Worm (Caenorhabditis elegans): Measurements from ENCODE around the gene kbp-3.
A peak's percentile ranks its signal among the peaks of the same experiment; 100 is the strongest.

DNA sequence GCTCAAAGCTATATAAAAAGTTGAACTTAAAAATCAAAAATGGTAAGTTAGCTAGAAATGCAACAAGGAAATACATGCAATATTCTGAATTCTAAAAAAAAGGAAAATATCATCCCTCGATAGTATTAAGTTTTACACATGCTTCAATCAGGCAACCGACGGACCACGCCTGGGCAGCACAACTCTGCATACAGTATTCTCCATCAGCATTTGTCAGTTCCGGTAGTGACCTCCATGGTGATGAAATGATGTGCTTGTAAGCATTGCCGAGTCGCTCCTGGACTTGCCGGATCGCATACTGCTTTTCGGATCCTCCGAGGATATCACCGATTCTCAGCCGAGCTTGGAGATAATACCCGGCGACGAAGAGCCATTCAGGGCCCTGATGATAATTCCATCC is 39.1 kb downstream of the kbp-3 start:
- TF ChIP-seq dmd-9 (GFP tag; IDR thresholded peaks at IDR 0.05): no peak
- no peak for TF ChIP-seq saeg-2 (GFP tag; IDR thresholded peaks at IDR 0.05)
- TF ChIP-seq Y48G9A.11 (GFP tag; IDR thresholded peaks at IDR 0.05): peak; percentile 40; the same call in 1 of the 2 replicates
- no peak for TF ChIP-seq nhr-6 (tag; optimal IDR thresholded peaks at IDR 0.05)
- no peak for TF ChIP-seq madf-9 (GFP tag; conservative IDR thresholded peaks at IDR 0.05)
- 0 out of 2 replicates have a peak, but pooled peaks have one; percentile 34 for TF ChIP-seq nhr-41 (GFP tag; IDR thresholded peaks at IDR 0.05)
- TF ChIP-seq pqm-1 (tag; optimal IDR thresholded peaks at IDR 0.05): no peak
- no peak for TF ChIP-seq lin-15B (tag; optimal IDR thresholded peaks at IDR 0.05)
- TF ChIP-seq nhr-76 (tag; optimal IDR thresholded peaks at IDR 0.05): no peak
- TF ChIP-seq ztf-11 (tag; optimal IDR thresholded peaks at IDR 0.05): no peak

Data from whole organism, L4 larva.